Fruit fly (Drosophila melanogaster) whole organism, embryonic: ENCODE results near the gene amos.

Experiments
- BtbVII ChIP-seq: fragments of 200-800 bp; sonication (Bioruptor generic); optimal IDR thresholded peaks from 3 replicates; lab custom pipeline; 2017; ENCODE audit warnings: missing biosample characterization, mild to moderate bottlenecking, missing genetic modification characterization
- CG10543 ChIP-seq: fragments of 200-800 bp; sonication (Bioruptor generic); optimal IDR thresholded peaks from 3 replicates; lab custom pipeline; 2017; ENCODE audit warnings: missing biosample characterization, mild to moderate bottlenecking, missing genetic modification characterization, moderate library complexity
- CG13894 ChIP-seq: fragments of 200-800 bp; sonication (Bioruptor generic); optimal IDR thresholded peaks from 3 replicates; lab custom pipeline; 2018; ENCODE audit warnings: missing biosample characterization, mild to moderate bottlenecking, missing genetic modification characterization, moderate library complexity
- Ets97D ChIP-seq: fragments of 200-800 bp; sonication (Bioruptor generic); optimal IDR thresholded peaks from 3 replicates; lab custom pipeline; 2016; ENCODE audit warnings: missing biosample characterization, missing genetic modification characterization
- Opbp ChIP-seq: fragments of 200-800 bp; sonication (Bioruptor generic); IDR thresholded peaks from 3 replicates; pipeline ENCODE4 v1.3.6; 2022; ENCODE audit warnings: missing biosample characterization, missing genetic modification characterization; ENCODE audit not compliant: partially characterized antibody
- Sin3A ChIP-seq: fragments of >200 bp; optimal IDR thresholded peaks from 2 replicates; lab custom pipeline; 2018
- YL-1 ChIP-seq: fragments of 200-800 bp; sonication (Bioruptor generic); optimal IDR thresholded peaks from 3 replicates; lab custom pipeline; 2017; ENCODE audit warnings: missing biosample characterization, mild to moderate bottlenecking, missing genetic modification characterization
- shn ChIP-seq: fragments of 200-800 bp; sonication (Bioruptor generic); optimal IDR thresholded peaks from 3 replicates; lab custom pipeline; 2016; ENCODE audit warnings: missing biosample characterization, missing genetic modification characterization

dm6 chr2L:18561018-18561417, 35.7 kb downstream of the amos start:
- TF ChIP-seq Ets97D (GFP tag; lab: Kevin White, UChicago) (no peak), CG13894 (no peak), shn (GFP tag; lab: Kevin White, UChicago) (peak; percentile 7), Sin3A (lab: Kevin White, UChicago) (no peak), CG10543 (GFP tag; lab: Kevin White, UChicago) (no peak), YL-1 (GFP tag; lab: Kevin White, UChicago) (no peak), Opbp (no peak), BtbVII (GFP tag; lab: Kevin White, UChicago) (no peak)
